Fruit fly (Drosophila melanogaster) whole organism, pupa: ENCODE measurements around the gene Med.

Experiments used
- CG10348 ChIP-seq: fragments of 200-800 bp; sonication (Bioruptor generic); IDR thresholded peaks from 2 replicates; pipeline ENCODE4 v1.3.6; 2022; ENCODE audit warnings: missing biosample characterization, missing genetic modification characterization
- CG12605 ChIP-seq: fragments of 200-800 bp; sonication (Bioruptor generic); IDR thresholded peaks from 2 replicates; pipeline ENCODE4 v1.3.6; 2022; ENCODE audit warnings: missing biosample characterization, missing genetic modification characterization
- CG13204 ChIP-seq: fragments of 200-800 bp; sonication (Bioruptor generic); optimal IDR thresholded peaks from 2 replicates; lab custom pipeline; 2018; ENCODE audit warnings: missing biosample characterization, mild to moderate bottlenecking, missing genetic modification characterization, moderate library complexity
- CG14655 ChIP-seq: fragments of 200-800 bp; sonication (Bioruptor generic); optimal IDR thresholded peaks from 3 replicates; lab custom pipeline; 2017; ENCODE audit warnings: mild to moderate bottlenecking, missing biosample characterization, missing genetic modification reagents, missing genetic modification characterization
- CG15710 ChIP-seq: fragments of 200-800 bp; sonication (Bioruptor generic); optimal IDR thresholded peaks from 2 replicates; lab custom pipeline; 2018; ENCODE audit warnings: missing biosample characterization, mild to moderate bottlenecking, missing genetic modification characterization, moderate library complexity
- CG32121 ChIP-seq: fragments of 200-800 bp; sonication (Bioruptor generic); IDR thresholded peaks from 2 replicates; pipeline ENCODE4 v1.3.6; 2022; ENCODE audit warnings: missing biosample characterization, missing genetic modification characterization
- CG34367 ChIP-seq: fragments of 200-800 bp; sonication (Bioruptor generic); optimal IDR thresholded peaks from 2 replicates; lab custom pipeline; 2018; ENCODE audit warnings: missing biosample characterization, mild to moderate bottlenecking, missing genetic modification characterization
- CG4496 ChIP-seq: fragments of 200-800 bp; sonication (Bioruptor generic); IDR thresholded peaks from 3 replicates; pipeline ENCODE4 v1.3.6; 2022; ENCODE audit warnings: missing biosample characterization, missing genetic modification characterization
- CG8159 ChIP-seq: fragments of 200-800 bp; sonication (Bioruptor generic); optimal IDR thresholded peaks from 3 replicates; lab custom pipeline; 2018; ENCODE audit warnings: missing biosample characterization, mild to moderate bottlenecking, missing genetic modification characterization, moderate library complexity
- CG8301 ChIP-seq: fragments of 200-800 bp; sonication (Bioruptor generic); optimal IDR thresholded peaks from 2 replicates; lab custom pipeline; 2018; ENCODE audit warnings: missing biosample characterization, mild to moderate bottlenecking, missing genetic modification characterization
- CG9948 ChIP-seq: fragments of 200-800 bp; sonication (Bioruptor generic); optimal IDR thresholded peaks from 2 replicates; lab custom pipeline; 2018; ENCODE audit warnings: missing biosample characterization, mild to moderate bottlenecking, missing genetic modification characterization, moderate library complexity
- D1 ChIP-seq: fragments of 200-800 bp; sonication (Bioruptor generic); optimal IDR thresholded peaks from 2 replicates; lab custom pipeline; 2018; ENCODE audit warnings: missing biosample characterization, mild to moderate bottlenecking, missing genetic modification characterization, moderate library complexity
- EcR ChIP-seq: fragments of 200-800 bp; sonication (Bioruptor generic); optimal IDR thresholded peaks from 3 replicates; lab custom pipeline; 2019; ENCODE audit warnings: missing biosample characterization, missing genetic modification characterization, mild to moderate bottlenecking, moderate library complexity, missing genetic modification reagents
- Ets98B ChIP-seq: fragments of 200-800 bp; sonication (Bioruptor generic); IDR thresholded peaks from 2 replicates; pipeline ENCODE4 v1.3.6; 2022; ENCODE audit warnings: missing biosample characterization, missing genetic modification characterization
- Pif1A ChIP-seq: fragments of 200-800 bp; sonication (Bioruptor generic); optimal IDR thresholded peaks from 3 replicates; lab custom pipeline; 2016; ENCODE audit warnings: missing biosample characterization, missing genetic modification characterization
- Pif1B ChIP-seq: fragments of 200-800 bp; sonication (Bioruptor generic); optimal IDR thresholded peaks from 3 replicates; lab custom pipeline; 2016; ENCODE audit warnings: missing biosample characterization, missing genetic modification characterization
- Snoo ChIP-seq: fragments of 200-800 bp; sonication (Bioruptor generic); optimal IDR thresholded peaks from 3 replicates; lab custom pipeline; 2017; ENCODE audit warnings: missing biosample characterization, mild to moderate bottlenecking, missing genetic modification characterization, inconsistent platforms
- fd96Ca ChIP-seq: fragments of 200-800 bp; sonication (Bioruptor generic); IDR thresholded peaks from 3 replicates; pipeline ENCODE4 v1.3.6; 2022; ENCODE audit warnings: missing biosample characterization, missing genetic modification characterization
- gl ChIP-seq: fragments of 200-800 bp; sonication (Bioruptor generic); optimal IDR thresholded peaks from 2 replicates; lab custom pipeline; 2018; ENCODE audit warnings: missing biosample characterization, mild to moderate bottlenecking, missing genetic modification characterization
- rn ChIP-seq: fragments of 200-800 bp; sonication (Bioruptor generic); IDR thresholded peaks from 2 replicates; pipeline ENCODE4 v1.3.6; 2022; ENCODE audit warnings: missing biosample characterization, missing genetic modification characterization

Med gene

dm6 chr3R:31626237-31626636, 15.4 kb downstream of the Med start:
- no peak for TF ChIP-seq Ets98B (GFP tag; lab: Robert Waterston, UW)
- TF ChIP-seq, all 21 proteins: peak for 0

dm6 chr3R:31627186-31627585, 16.3 kb downstream of the Med start:
- TF ChIP-seq CG8301 (peak; percentile 0), CG32121 (GFP tag; lab: Robert Waterston, UW) (0 out of 2 replicates have a peak, but pooled peaks have one; percentile 24), Ets98B (GFP tag; lab: Robert Waterston, UW) (peak; percentile 51), fd96Ca (peak; percentile 57; the same call in 1 of the 3 replicates), CG4496 (GFP tag; lab: Robert Waterston, UW) (peak; percentile 25; the same call in 1 of the 3 replicates), Snoo (tag; lab: Kevin White, UChicago) (no peak), CG8159 (no peak), CG15710 (no peak)

- TF ChIP-seq CG10348 (GFP tag; lab: Robert Waterston, UW) (no peak), CG12605 (GFP tag; lab: Robert Waterston, UW) (no peak), CG34367 (tag; lab: Kevin White, UChicago) (no peak), CG4496 (GFP tag; lab: Robert Waterston, UW) (0 out of 3 replicates have a peak, but pooled peaks have one; percentile 31), D1 (tag; lab: Kevin White, UChicago) (no peak), CG14655 (GFP tag; lab: Kevin White, UChicago) (no peak)
- TF ChIP-seq, all 21 proteins: peak for 1
These were observed 19.5 kb downstream of the Med start for dm6 chr3R:31630376-31630775.

- TF ChIP-seq CG4496 (GFP tag; lab: Robert Waterston, UW) (no peak), rn (no peak), CG15710 (no peak), CG8159 (no peak), CG12605 (GFP tag; lab: Robert Waterston, UW) (no peak), Snoo (tag; lab: Kevin White, UChicago) (no peak), CG8301 (no peak), CG34367 (tag; lab: Kevin White, UChicago) (no peak), CG9948 (tag; lab: Kevin White, UChicago) (no peak), fd96Ca (no peak), CG10348 (GFP tag; lab: Robert Waterston, UW) (no peak), Pif1A (GFP tag; lab: Kevin White, UChicago) (no peak), CG14655 (GFP tag; lab: Kevin White, UChicago) (no peak), CG13204 (GFP tag; lab: Kevin White, UChicago) (no peak), D1 (tag; lab: Kevin White, UChicago) (no peak), Ets98B (GFP tag; lab: Robert Waterston, UW) (no peak), EcR (GFP tag; lab: Kevin White, UChicago) (no peak), CG32121 (GFP tag; lab: Robert Waterston, UW) (no peak), gl (tag; lab: Kevin White, UChicago) (no peak)
These were observed 21.5 kb downstream of the Med start for dm6 chr3R:31632316-31632715.

- TF ChIP-seq CG8301 (no peak), D1 (tag; lab: Kevin White, UChicago) (no peak), Pif1B (GFP tag; lab: Kevin White, UChicago) (no peak), CG15710 (peak; percentile 8), CG4496 (GFP tag; lab: Robert Waterston, UW) (peak; percentile 48; the same call in 1 of the 3 replicates), CG10348 (GFP tag; lab: Robert Waterston, UW) (no peak), fd96Ca (no peak), Pif1A (GFP tag; lab: Kevin White, UChicago) (no peak), CG8159 (peak; percentile 18), CG12605 (GFP tag; lab: Robert Waterston, UW) (no peak), CG32121 (GFP tag; lab: Robert Waterston, UW) (no peak), Ets98B (GFP tag; lab: Robert Waterston, UW) (no peak), CG13204 (GFP tag; lab: Kevin White, UChicago) (no peak)
These were observed 25.7 kb downstream of the Med start for dm6 chr3R:31636501-31636900.

dm6 chr3R:31662757-31663156, 51.9 kb downstream of the Med start:
- TF ChIP-seq rn = no peak
- TF ChIP-seq Pif1A (GFP tag; lab: Kevin White, UChicago) = peak; percentile 26
- no peak for TF ChIP-seq EcR (GFP tag; lab: Kevin White, UChicago)
- no peak for TF ChIP-seq Ets98B (GFP tag; lab: Robert Waterston, UW)
- TF ChIP-seq Snoo (tag; lab: Kevin White, UChicago) = no peak
- TF ChIP-seq CG8301 = no peak
- no peak for TF ChIP-seq CG9948 (tag; lab: Kevin White, UChicago)
